Worm (Caenorhabditis elegans) whole organism, early embryonic: ENCODE data around the gene rig-4.
A peak's percentile ranks its signal among the peaks of the same experiment; 100 is the strongest.

Source experiments
- B0310.2 ChIP-seq: sonication (generic microtip); optimal IDR thresholded peaks from 2 replicates; lab custom pipeline; 2016; ENCODE audit warnings: mild to moderate bottlenecking, missing genetic modification characterization, missing compliant biosample characterization
- F13C5.2 ChIP-seq: sonication (generic microtip); optimal IDR thresholded peaks from 2 replicates; lab custom pipeline; 2017; ENCODE audit warnings: mild to moderate bottlenecking, missing genetic modification characterization, inconsistent platforms, missing compliant biosample characterization
- aly-1 ChIP-seq: sonication (generic microtip); optimal IDR thresholded peaks from 2 replicates; lab custom pipeline; 2016; ENCODE audit warnings: missing genetic modification characterization, missing compliant biosample characterization
- ama-1 ChIP-seq: fragments of 150-350 bp; optimal IDR thresholded peaks from 2 replicates; lab custom pipeline; 2014
- ceh-13 ChIP-seq: fragments of 200-800 bp; sonication (Bioruptor generic); optimal IDR thresholded peaks from 2 replicates; lab custom pipeline; 2018; ENCODE audit warnings: mild to moderate bottlenecking, missing genetic modification characterization, missing compliant biosample characterization
- ceh-36 ChIP-seq: sonication (generic microtip); optimal IDR thresholded peaks from 2 replicates; lab custom pipeline; 2016; ENCODE audit warnings: missing genetic modification characterization, inconsistent platforms, missing compliant biosample characterization
- ets-7 ChIP-seq: sonication (generic microtip); optimal IDR thresholded peaks from 2 replicates; lab custom pipeline; 2016; ENCODE audit warnings: missing genotype, missing genetic modification characterization, missing compliant biosample characterization
- flt-1 ChIP-seq: fragments of 200-800 bp; sonication (Bioruptor generic); IDR thresholded peaks from 2 replicates; pipeline ENCODE4 v1.3.6; 2022; ENCODE audit warnings: missing genetic modification characterization, missing compliant biosample characterization
- hmbx-1 ChIP-seq: sonication (generic microtip); optimal IDR thresholded peaks from 2 replicates; lab custom pipeline; 2016; ENCODE audit warnings: mild to moderate bottlenecking, missing genetic modification characterization, missing compliant biosample characterization
- hmg-4 ChIP-seq: fragments of 200-800 bp; sonication (Bioruptor generic); optimal IDR thresholded peaks from 2 replicates; lab custom pipeline; 2018; ENCODE audit warnings: mild to moderate bottlenecking, missing genetic modification characterization, missing compliant biosample characterization
- hnd-1 ChIP-seq: sonication (generic microtip); optimal IDR thresholded peaks from 2 replicates; lab custom pipeline; 2016; ENCODE audit warnings: missing genetic modification characterization, missing compliant biosample characterization
- pes-1 ChIP-seq: fragments of 200-800 bp; sonication (Bioruptor generic); IDR thresholded peaks from 2 replicates; pipeline ENCODE4 v1.3.6; 2022; ENCODE audit warnings: missing genetic modification reagents, missing genetic modification characterization, missing compliant biosample characterization
- scrt-1 ChIP-seq: fragments of 200-800 bp; sonication (Bioruptor generic); IDR thresholded peaks from 2 replicates; pipeline ENCODE4 v1.3.6; 2022; ENCODE audit warnings: missing genetic modification characterization, missing compliant biosample characterization
- sea-1 ChIP-seq: fragments of 200-800 bp; sonication (Bioruptor generic); conservative IDR thresholded peaks from 2 replicates; pipeline ENCODE4 v1.3.6; 2022; ENCODE audit warnings: missing genetic modification characterization, missing compliant biosample characterization
- tbx-11 ChIP-seq: fragments of 200-800 bp; sonication (Bioruptor generic); IDR thresholded peaks from 2 replicates; pipeline ENCODE4 v1.3.6; 2022; ENCODE audit warnings: missing genetic modification characterization, missing compliant biosample characterization
- tbx-37 ChIP-seq: fragments of 200-800 bp; sonication (Bioruptor generic); conservative IDR thresholded peaks from 2 replicates; pipeline ENCODE4 v1.3.6; 2022; ENCODE audit warnings: missing genetic modification reagents, missing genetic modification characterization, missing compliant biosample characterization
- tra-4 ChIP-seq: sonication (generic microtip); optimal IDR thresholded peaks from 2 replicates; lab custom pipeline; 2017; ENCODE audit warnings: missing genetic modification characterization, missing compliant biosample characterization

The rig-4 gene

ce11 chrIV:8000763-8001162 lies 3.2 kb downstream of the rig-4 start:
- TF ChIP-seq ets-7 (no peak), ceh-36 (tag; lab: Kevin White, UChicago) (peak; percentile 53), scrt-1 (GFP tag; lab: Robert Waterston, UW) (no peak)

ce11 chrIV:7994715-7995114 lies 9.2 kb downstream of the rig-4 start:
- TF ChIP-seq aly-1 (no peak), hnd-1 (tag; lab: Kevin White, UChicago) (no peak), flt-1 (GFP tag; lab: Robert Waterston, UW) (no peak), pes-1 (GFP tag; lab: Robert Waterston, UW) (no peak), B0310.2 (tag; lab: Kevin White, UChicago) (no peak), ceh-36 (tag; lab: Kevin White, UChicago) (no peak), tra-4 (tag; lab: Kevin White, UChicago) (no peak), ets-7 (no peak), sea-1 (GFP tag; lab: Robert Waterston, UW) (no peak), tbx-37 (GFP tag; lab: Robert Waterston, UW) (no peak), F13C5.2 (no peak)

- TF ChIP-seq B0310.2 (tag; lab: Kevin White, UChicago) (no peak), pes-1 (GFP tag; lab: Robert Waterston, UW) (no peak), F13C5.2 (no peak), hnd-1 (tag; lab: Kevin White, UChicago) (no peak), sea-1 (GFP tag; lab: Robert Waterston, UW) (no peak), aly-1 (no peak), tra-4 (tag; lab: Kevin White, UChicago) (no peak), ceh-13 (no peak), ama-1 (lab: Kevin White, UChicago) (no peak), flt-1 (GFP tag; lab: Robert Waterston, UW) (no peak), tbx-37 (GFP tag; lab: Robert Waterston, UW) (no peak), scrt-1 (GFP tag; lab: Robert Waterston, UW) (no peak), tbx-11 (no peak)
Observed at ce11 chrIV:7988385-7988784, 15.5 kb downstream of the rig-4 start, which contains the start of gene col-115. Gene col-115 (plus strand): TSS chrIV:7988685.

ce11 chrIV:7987083-7987482 lies 16.8 kb downstream of the rig-4 start, which contains the start of gene mec-17:
Gene mec-17 (minus strand): TSS chrIV:7987183.
- TF ChIP-seq aly-1 (no peak), tra-4 (tag; lab: Kevin White, UChicago) (no peak), ama-1 (lab: Kevin White, UChicago) (no peak), F13C5.2 (no peak), ceh-13 (no peak)

ce11 chrIV:7985737-7986136 lies 18.2 kb downstream of the rig-4 start:
- TF ChIP-seq ets-7: no peak
- no peak for TF ChIP-seq hmbx-1 (tag; lab: Kevin White, UChicago)
- TF ChIP-seq ceh-13: no peak
- no peak for TF ChIP-seq pes-1 (GFP tag; lab: Robert Waterston, UW)
- no peak for TF ChIP-seq ceh-36 (tag; lab: Kevin White, UChicago)
- no peak for TF ChIP-seq hmg-4 (GFP tag; lab: Kevin White, UChicago)
- TF ChIP-seq sea-1 (GFP tag; lab: Robert Waterston, UW): no peak
- TF ChIP-seq scrt-1 (GFP tag; lab: Robert Waterston, UW): no peak
- TF ChIP-seq hnd-1 (tag; lab: Kevin White, UChicago): no peak
- TF ChIP-seq aly-1: no peak
- no peak for TF ChIP-seq ama-1 (lab: Kevin White, UChicago)
- no peak for TF ChIP-seq tbx-37 (GFP tag; lab: Robert Waterston, UW)
- no peak for TF ChIP-seq tra-4 (tag; lab: Kevin White, UChicago)
- no peak for TF ChIP-seq flt-1 (GFP tag; lab: Robert Waterston, UW)
- no peak for TF ChIP-seq B0310.2 (tag; lab: Kevin White, UChicago)

- TF ChIP-seq tbx-37 (GFP tag; lab: Robert Waterston, UW): no peak
- peak; percentile 55 for TF ChIP-seq ama-1 (lab: Kevin White, UChicago)
- TF ChIP-seq ceh-13: no peak
- no peak for TF ChIP-seq B0310.2 (tag; lab: Kevin White, UChicago)
- no peak for TF ChIP-seq pes-1 (GFP tag; lab: Robert Waterston, UW)
- no peak for TF ChIP-seq ets-7
Observed at ce11 chrIV:7983728-7984346, 20.1 kb downstream of the rig-4 start.

- TF ChIP-seq ceh-36 (tag; lab: Kevin White, UChicago): no peak
- no peak for TF ChIP-seq tbx-11
Observed at ce11 chrIV:7983021-7983420, 20.9 kb downstream of the rig-4 start.

- TF ChIP-seq tbx-37 (GFP tag; lab: Robert Waterston, UW): no peak
- no peak for TF ChIP-seq sea-1 (GFP tag; lab: Robert Waterston, UW)
- no peak for TF ChIP-seq aly-1
- no peak for TF ChIP-seq hmg-4 (GFP tag; lab: Kevin White, UChicago)
- no peak for TF ChIP-seq flt-1 (GFP tag; lab: Robert Waterston, UW)
- no peak for TF ChIP-seq hmbx-1 (tag; lab: Kevin White, UChicago)
- no peak for TF ChIP-seq tra-4 (tag; lab: Kevin White, UChicago)
- no peak for TF ChIP-seq tbx-11
- TF ChIP-seq ama-1 (lab: Kevin White, UChicago): no peak
- TF ChIP-seq scrt-1 (GFP tag; lab: Robert Waterston, UW): no peak
- TF ChIP-seq F13C5.2: no peak
- TF ChIP-seq ets-7: no peak
Observed at ce11 chrIV:7982024-7982576, 21.8 kb downstream of the rig-4 start, which contains the start of gene arf-5. Gene arf-5 (plus strand): TSS chrIV:7982526.
